Worm (Caenorhabditis elegans) whole organism, late embryonic: Measurements from ENCODE around the gene T03G11.10.

ENCODE experiments used
- F13H6.1 ChIP-seq: sonication (generic microtip); optimal IDR thresholded peaks from 2 replicates; lab custom pipeline; 2016; ENCODE audit warnings: missing genetic modification characterization, missing compliant biosample characterization
- ama-1 ChIP-seq: fragments of 150-350 bp; optimal IDR thresholded peaks from 2 replicates; lab custom pipeline; 2014
- ceh-6 ChIP-seq: fragments of 200-800 bp; sonication (Bioruptor generic); optimal IDR thresholded peaks from 2 replicates; lab custom pipeline; 2018; ENCODE audit warnings: mild to moderate bottlenecking, missing genetic modification characterization, missing compliant biosample characterization
- dve-1 ChIP-seq: sonication (generic microtip); optimal IDR thresholded peaks from 2 replicates; lab custom pipeline; 2017; ENCODE audit warnings: antibody characterized with exemption, mild to moderate bottlenecking, missing genetic modification characterization, missing compliant biosample characterization
- elt-2 ChIP-seq: sonication (generic microtip); optimal IDR thresholded peaks from 2 replicates; lab custom pipeline; 2016; ENCODE audit warnings: missing genetic modification reagents, missing genetic modification characterization, missing compliant biosample characterization
- fkh-10 ChIP-seq: fragments of 150-350 bp; optimal IDR thresholded peaks from 2 replicates; lab custom pipeline; 2014; ENCODE audit warnings: missing biosample characterization, missing genetic modification reagents, missing genetic modification characterization
- lim-6 ChIP-seq: sonication (generic microtip); optimal IDR thresholded peaks from 2 replicates; lab custom pipeline; 2016; ENCODE audit warnings: missing genetic modification characterization, missing compliant biosample characterization
- nhr-232 ChIP-seq: sonication (generic microtip); optimal IDR thresholded peaks from 2 replicates; lab custom pipeline; 2016; ENCODE audit warnings: missing genetic modification characterization, missing compliant biosample characterization
- pag-3 ChIP-seq: sonication (generic microtip); optimal IDR thresholded peaks from 2 replicates; lab custom pipeline; 2016; ENCODE audit warnings: missing compliant biosample characterization, missing genetic modification characterization, borderline replicate concordance
- pha-2 ChIP-seq: sonication (generic microtip); optimal IDR thresholded peaks from 2 replicates; lab custom pipeline; 2017; ENCODE audit warnings: mild to moderate bottlenecking, missing genetic modification characterization, missing compliant biosample characterization
- pros-1 ChIP-seq: fragments of 150-350 bp; optimal IDR thresholded peaks from 2 replicates; lab custom pipeline; 2014; ENCODE audit warnings: missing biosample characterization, missing genetic modification reagents, missing genetic modification characterization
- ref-2 ChIP-seq: sonication (generic microtip); optimal IDR thresholded peaks from 2 replicates; lab custom pipeline; 2016; ENCODE audit warnings: missing genetic modification characterization, missing compliant biosample characterization
- sox-4 ChIP-seq: sonication (generic microtip); optimal IDR thresholded peaks from 2 replicates; lab custom pipeline; 2017; ENCODE audit warnings: mild to moderate bottlenecking, missing genetic modification characterization, inconsistent platforms, missing compliant biosample characterization

DNA sequence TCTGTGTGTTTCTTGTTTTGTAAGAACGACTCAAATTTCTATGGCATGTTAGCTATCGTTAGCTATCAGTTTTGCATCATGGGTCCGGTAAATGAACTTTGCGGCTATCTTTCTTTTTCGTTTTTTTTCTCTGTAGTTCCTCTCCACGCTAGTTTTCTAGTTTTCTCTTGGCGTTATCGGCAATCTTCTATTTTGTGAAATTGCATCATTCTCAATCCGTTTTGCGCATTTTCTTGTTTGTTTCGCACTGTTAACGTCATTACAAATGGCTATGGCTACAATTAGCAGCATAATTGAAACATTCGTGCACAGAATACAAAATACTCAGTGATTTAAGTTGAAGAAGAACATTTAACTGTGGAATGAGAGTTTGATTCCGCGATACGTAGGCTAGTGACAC is 42.0 kb upstream of the T03G11.10 start:
- TF ChIP-seq pros-1 (tag; lab: Kevin White, UChicago) (no peak), pha-2 (no peak), ama-1 (lab: Kevin White, UChicago) (no peak), dve-1 (tag; lab: Kevin White, UChicago) (no peak), ref-2 (tag; lab: Kevin White, UChicago) (no peak), elt-2 (tag; lab: Kevin White, UChicago) (no peak), pag-3 (tag; lab: Kevin White, UChicago) (no peak), sox-4 (no peak), nhr-232 (tag; lab: Kevin White, UChicago) (no peak), lim-6 (tag; lab: Kevin White, UChicago) (no peak), F13H6.1 (tag; lab: Kevin White, UChicago) (no peak), ceh-6 (GFP tag; lab: Kevin White, UChicago) (no peak), fkh-10 (GFP tag; lab: Kevin White, UChicago) (no peak)
